Worm (Caenorhabditis elegans) whole organism, L1 larva: Measurements from ENCODE around the gene sri-27.

Source experiments
- nhr-28 ChIP-seq: fragments of 150-350 bp; optimal IDR thresholded peaks from 2 replicates; lab custom pipeline; 2014; ENCODE audit warnings: missing biosample characterization, missing genetic modification characterization
- nhr-47 ChIP-seq: sonication (generic microtip); optimal IDR thresholded peaks from 2 replicates; lab custom pipeline; 2016; ENCODE audit warnings: mild to moderate bottlenecking, missing genetic modification characterization, moderate library complexity, missing compliant biosample characterization
- snpc-4 ChIP-seq: fragments of 150-350 bp; optimal IDR thresholded peaks from 2 replicates; lab custom pipeline; 2014; ENCODE audit warnings: missing biosample characterization, missing genetic modification characterization
- tlp-1 ChIP-seq: fragments of 150-350 bp; optimal IDR thresholded peaks from 2 replicates; lab custom pipeline; 2014; ENCODE audit warnings: missing biosample characterization, missing genetic modification characterization
- zip-4 ChIP-seq: fragments of 200-800 bp; sonication (Bioruptor generic); optimal IDR thresholded peaks from 2 replicates; lab custom pipeline; 2018; ENCODE audit warnings: mild to moderate bottlenecking, missing genetic modification characterization, moderate library complexity, missing compliant biosample characterization

DNA sequence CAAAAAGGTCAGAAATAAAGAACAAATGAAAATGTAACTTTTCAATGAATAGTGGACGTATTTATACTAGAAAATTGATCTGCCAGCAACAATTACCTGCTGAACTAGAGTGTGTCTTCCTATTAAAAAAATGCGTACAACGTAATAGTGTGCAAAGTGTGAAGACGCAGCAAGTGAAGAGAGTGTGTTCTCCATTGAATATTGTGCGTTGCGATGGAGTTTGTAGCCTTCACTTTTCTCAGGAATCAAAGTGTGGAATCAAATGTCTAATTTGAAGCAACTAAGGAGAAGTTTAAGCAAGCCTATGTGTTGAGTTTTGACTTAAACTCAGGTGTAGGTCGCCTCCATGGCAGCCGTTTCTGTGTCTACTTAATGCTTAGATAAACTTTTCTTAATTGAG lies 6.5 kb downstream of the sri-27 start, which contains the start of gene gst-21:
- TF ChIP-seq zip-4 (GFP tag; lab: Kevin White, UChicago) (no peak), nhr-28 (tag; lab: Kevin White, UChicago) (no peak), tlp-1 (tag; lab: Kevin White, UChicago) (no peak), nhr-47 (tag; lab: Kevin White, UChicago) (no peak), snpc-4 (tag; lab: Kevin White, UChicago) (no peak)
